Fruit fly (Drosophila melanogaster): Measurements from ENCODE around the gene CG12170.
A peak's percentile ranks its signal among the peaks of the same experiment; 100 is the strongest.

CG12170 gene

DNA sequence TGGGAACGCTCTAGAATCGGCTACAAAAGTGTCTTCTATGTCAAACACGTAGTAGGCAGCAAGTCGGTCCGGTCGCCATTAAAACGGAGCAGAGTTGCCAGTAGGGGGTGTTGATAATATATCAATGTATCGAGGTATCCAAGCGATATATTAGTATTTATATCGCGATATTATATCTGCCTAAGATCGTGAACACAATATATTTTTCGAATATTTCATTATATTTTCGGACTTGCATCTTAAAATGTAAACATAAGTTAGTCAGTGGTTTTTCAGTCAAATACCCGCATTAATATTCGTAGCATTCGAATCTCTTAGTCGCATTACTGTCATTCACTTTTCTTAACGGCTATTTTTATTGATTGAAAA, 22.8 kb downstream of the CG12170 start, which contains the start of gene CG2182 (continued):
- TF ChIP-seq CG2129 (GFP tag; IDR thresholded peaks at IDR 0.05; ENCODE audit: partially characterized antibody) = peak; percentile 39; the same call in 1 of the 2 replicates
- TF ChIP-seq unc-4 (GFP tag; IDR thresholded peaks at IDR 0.05; ENCODE audit: partially characterized antibody) = peak; percentile 9
- TF ChIP-seq Med (GFP tag) = peak; percentile 10
- peak; percentile 19 for TF ChIP-seq gfzf (GFP tag; optimal IDR thresholded peaks at IDR 0.05)
- TF ChIP-seq CG2202 (tag; optimal IDR thresholded peaks at IDR 0.05) = no peak
- TF ChIP-seq CG5953 (GFP tag; IDR thresholded peaks at IDR 0.05) = no peak
- TF ChIP-seq CG34224 (GFP tag; IDR thresholded peaks at IDR 0.05; ENCODE audit: partially characterized antibody) = peak; percentile 9
- no peak for TF ChIP-seq CG8290 (GFP tag; optimal IDR thresholded peaks at IDR 0.05)
- TF ChIP-seq CG8290 (tag; optimal IDR thresholded peaks at IDR 0.05) = peak; percentile 48 to 50
- peak; percentile 83 for TF ChIP-seq ato (GFP tag; IDR thresholded peaks at IDR 0.05; ENCODE audit: partially characterized antibody)
- no peak for TF ChIP-seq dm (GFP tag; optimal IDR thresholded peaks at IDR 0.05)
- no peak for TF ChIP-seq crp (GFP tag; optimal IDR thresholded peaks at IDR 0.05)
- TF ChIP-seq CG34422 (GFP tag; IDR thresholded peaks at IDR 0.05) = no peak
- TF ChIP-seq CG3995 (GFP tag; optimal IDR thresholded peaks at IDR 0.05) = peak; percentile 84
- TF ChIP-seq Side (GFP tag; optimal IDR thresholded peaks at IDR 0.05) = no peak
- TF ChIP-seq ro (GFP tag; IDR thresholded peaks at IDR 0.05) = no peak
- no peak; the same call in none of the 3 replicates for TF ChIP-seq Doc3 (GFP tag; IDR thresholded peaks at IDR 0.05; ENCODE audit: partially characterized antibody)
- TF ChIP-seq CG32532 (GFP tag; IDR thresholded peaks at IDR 0.05) = no peak
- peak; percentile 33 for TF ChIP-seq trem (tag; optimal IDR thresholded peaks at IDR 0.05)
- 0 out of 2 replicates have a peak, but pooled peaks have one; percentile 5 for TF ChIP-seq CG6689 (GFP tag; IDR thresholded peaks at IDR 0.05)
- TF ChIP-seq CG4707 (GFP tag; optimal IDR thresholded peaks at IDR 0.05) = no peak
- TF ChIP-seq CG14965 (GFP tag; optimal IDR thresholded peaks at IDR 0.05; ENCODE audit: borderline replicate concordance) = no peak
- TF ChIP-seq ci (GFP tag; IDR thresholded peaks at IDR 0.05) = no peak
- TF ChIP-seq amos (GFP tag; IDR thresholded peaks at IDR 0.05; ENCODE audit: partially characterized antibody) = peak; percentile 86
- TF ChIP-seq dysf (GFP tag; IDR thresholded peaks at IDR 0.05) = peak; percentile 54; the same call in 2 of the 3 replicates
- no peak for TF ChIP-seq H2.0 (GFP tag; IDR thresholded peaks at IDR 0.05)
- no peak for TF ChIP-seq CG15514 (GFP tag; optimal IDR thresholded peaks at IDR 0.05)
- peak; percentile 3 for TF ChIP-seq Hsf (GFP tag; optimal IDR thresholded peaks at IDR 0.05)
- TF ChIP-seq inv (GFP tag; IDR thresholded peaks at IDR 0.05; ENCODE audit: partially characterized antibody) = peak; percentile 62
- peak; percentile 31 for TF ChIP-seq CG2120 (GFP tag; optimal IDR thresholded peaks at IDR 0.05)
- no peak for TF ChIP-seq Spps (tag; optimal IDR thresholded peaks at IDR 0.05)
- peak; percentile 41; the same call in 1 of the 2 replicates for TF ChIP-seq CG9932 (GFP tag; IDR thresholded peaks at IDR 0.05)
- no peak for TF ChIP-seq Hand (GFP tag; optimal IDR thresholded peaks at IDR 0.05)
- TF ChIP-seq Myb (GFP tag; optimal IDR thresholded peaks at IDR 0.05) = peak; percentile 28
- TF ChIP-seq CG4424 (GFP tag; optimal IDR thresholded peaks at IDR 0.05) = no peak
- TF ChIP-seq Dref (GFP tag; IDR thresholded peaks at IDR 0.05) = peak; percentile 56
- no peak for TF ChIP-seq ase (GFP tag; IDR thresholded peaks at IDR 0.05)
- TF ChIP-seq Gsc (GFP tag; IDR thresholded peaks at IDR 0.05) = no peak
- peak in 1 of 2 experiments; percentile 33 for TF ChIP-seq Pdp1 (GFP tag; optimal IDR thresholded peaks at IDR 0.05)
- peak; percentile 92 for TF ChIP-seq Opbp (GFP tag; IDR thresholded peaks at IDR 0.05; ENCODE audit: partially characterized antibody)
- no peak for TF ChIP-seq kni (GFP tag; optimal IDR thresholded peaks at IDR 0.05)
- no peak for TF ChIP-seq mirr (GFP tag; optimal IDR thresholded peaks at IDR 0.05)
- TF ChIP-seq Dad (GFP tag; optimal IDR thresholded peaks at IDR 0.05) = peak; percentile 0
- no peak for TF ChIP-seq Neu2 (GFP tag; optimal IDR thresholded peaks at IDR 0.05; ENCODE audit: borderline replicate concordance)
- peak; percentile 42 for TF ChIP-seq vnd (GFP tag; IDR thresholded peaks at IDR 0.05; ENCODE audit: partially characterized antibody)
- TF ChIP-seq CG6272 (GFP tag; IDR thresholded peaks at IDR 0.05) = no peak
- TF ChIP-seq CG7786 (GFP tag; optimal IDR thresholded peaks at IDR 0.05) = no peak
- TF ChIP-seq Rfx (GFP tag; IDR thresholded peaks at IDR 0.05) = peak; percentile 52
- TF ChIP-seq HLH4C (GFP tag; IDR thresholded peaks at IDR 0.05; ENCODE audit: partially characterized antibody) = no peak; the same call in 1 of the 3 replicates
- TF ChIP-seq row (GFP tag; IDR thresholded peaks at IDR 0.05) = peak; percentile 74
